Fruit fly (Drosophila melanogaster) whole organism, prepupa: Measurements from ENCODE around the gene CG14006.

Experiments used
- Blimp-1 ChIP-seq: fragments of 200-800 bp; sonication (Bioruptor generic); optimal IDR thresholded peaks from 3 replicates; lab custom pipeline; 2017; ENCODE audit warnings: missing biosample characterization, missing genetic modification characterization, mild to moderate bottlenecking, moderate library complexity, missing genetic modification reagents
- CG11902 ChIP-seq: fragments of 200-800 bp; sonication (Bioruptor generic); optimal IDR thresholded peaks from 3 replicates; lab custom pipeline; 2016; ENCODE audit warnings: missing biosample characterization, missing genetic modification characterization
- CG7368 ChIP-seq: fragments of 200-800 bp; sonication (Bioruptor generic); optimal IDR thresholded peaks from 3 replicates; lab custom pipeline; 2016; ENCODE audit warnings: missing biosample characterization, missing genetic modification characterization
- CG9139 ChIP-seq: fragments of 200-800 bp; sonication (Bioruptor generic); optimal IDR thresholded peaks from 3 replicates; lab custom pipeline; 2017; ENCODE audit warnings: missing biosample characterization, mild to moderate bottlenecking, missing genetic modification characterization
- Eip75B ChIP-seq: fragments of 200-800 bp; sonication (Bioruptor generic); optimal IDR thresholded peaks from 3 replicates; lab custom pipeline; 2016; ENCODE audit warnings: missing biosample characterization, missing genetic modification characterization
- Eip78C ChIP-seq: fragments of 200-800 bp; sonication (Bioruptor generic); peaks from one replicate; lab custom pipeline; 2016; ENCODE audit warnings: missing biosample characterization, missing genetic modification characterization
- Ets96B ChIP-seq: fragments of 200-800 bp; optimal IDR thresholded peaks from 2 replicates; lab custom pipeline; 2019; ENCODE audit warnings: missing biosample characterization, mild to moderate bottlenecking, missing genetic modification characterization, moderate library complexity
- Gug ChIP-seq: fragments of 200-800 bp; sonication (Bioruptor generic); IDR thresholded peaks from 2 replicates; pipeline ENCODE4 v1.3.6; 2022; ENCODE audit warnings: missing biosample characterization, missing genetic modification characterization
- OdsH ChIP-seq: fragments of 200-800 bp; sonication (Bioruptor generic); optimal IDR thresholded peaks from 3 replicates; lab custom pipeline; 2016; ENCODE audit warnings: missing biosample characterization, missing genetic modification characterization
- acj6 ChIP-seq: fragments of 200-800 bp; sonication (Bioruptor generic); optimal IDR thresholded peaks from 3 replicates; lab custom pipeline; 2016; ENCODE audit warnings: missing biosample characterization, missing genetic modification characterization
- pdm3 ChIP-seq: fragments of 200-800 bp; sonication (Bioruptor generic); optimal IDR thresholded peaks from 3 replicates; lab custom pipeline; 2016; ENCODE audit warnings: missing biosample characterization, missing genetic modification characterization

DNA sequence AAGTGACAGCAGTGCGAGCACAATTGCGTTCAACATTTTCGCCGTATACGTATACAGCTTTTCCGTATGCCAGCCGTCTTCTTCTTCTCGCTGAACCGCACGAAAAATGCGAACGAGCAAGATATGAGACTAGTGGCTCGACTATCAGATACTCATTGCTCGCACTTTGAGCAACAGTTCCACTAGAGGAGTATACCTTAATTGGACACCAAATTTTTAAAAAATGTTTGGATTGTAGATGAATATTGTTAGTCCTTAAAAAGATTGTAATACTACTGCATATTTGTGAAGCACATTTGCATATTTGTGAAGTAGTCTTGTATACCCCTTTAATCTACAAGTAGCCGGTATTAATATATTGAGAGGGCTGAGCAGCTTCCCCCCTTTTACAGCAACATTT is 49.5 kb upstream of the CG14006 start:
- TF ChIP-seq acj6 (GFP tag; lab: Kevin White, UChicago) (peak; percentile 20), CG11902 (GFP tag; lab: Kevin White, UChicago) (no peak), CG9139 (GFP tag; lab: Kevin White, UChicago) (no peak), pdm3 (GFP tag; lab: Kevin White, UChicago) (peak; percentile 21), Blimp-1 (GFP tag; lab: Kevin White, UChicago) (no peak), Eip78C (peak; percentile 60), Ets96B (tag; lab: Kevin White, UChicago) (peak; percentile 27), Gug (GFP tag; lab: Robert Waterston, UW) (no peak), Eip75B (GFP tag; lab: Kevin White, UChicago) (peak; percentile 27), OdsH (GFP tag; lab: Kevin White, UChicago) (peak; percentile 23), CG7368 (GFP tag; lab: Kevin White, UChicago) (no peak)
